Fruit fly (Drosophila melanogaster) whole organism, embryonic: ENCODE measurements around the gene CG42240.

ENCODE experiments used
- Adf1 ChIP-seq: fragments of 200-800 bp; sonication (Bioruptor generic); IDR thresholded peaks from 2 replicates; pipeline ENCODE4 v1.3.6; 2022; ENCODE audit warnings: missing biosample characterization, missing genetic modification characterization
- Antp ChIP-seq: fragments of 200-800 bp; sonication (Bioruptor generic); optimal IDR thresholded peaks from 3 replicates; lab custom pipeline; 2016; ENCODE audit warnings: missing biosample characterization, missing genetic modification characterization
- Atf-2 ChIP-seq: fragments of 200-800 bp; sonication (Bioruptor generic); optimal IDR thresholded peaks from 2 replicates; lab custom pipeline; 2016; ENCODE audit warnings: missing biosample characterization, missing genetic modification characterization
- B-H1 ChIP-seq: fragments of 200-800 bp; sonication (Bioruptor generic); IDR thresholded peaks from 3 replicates; pipeline ENCODE4 v1.3.6; 2022; ENCODE audit warnings: missing biosample characterization, missing genetic modification characterization
- Bgb ChIP-seq: fragments of 200-800 bp; sonication (Bioruptor generic); IDR thresholded peaks from 2 replicates; pipeline ENCODE4 v1.3.6; 2022; ENCODE audit warnings: missing biosample characterization, missing genetic modification characterization; ENCODE audit not compliant: partially characterized antibody
- Bteb2 ChIP-seq: fragments of 200-800 bp; sonication (Bioruptor generic); optimal IDR thresholded peaks from 2 replicates; lab custom pipeline; 2016; ENCODE audit warnings: missing biosample characterization, missing genetic modification characterization
- CG11504 ChIP-seq: fragments of 200-800 bp; sonication (Bioruptor generic); optimal IDR thresholded peaks from 3 replicates; lab custom pipeline; 2019; ENCODE audit warnings: missing biosample characterization, mild to moderate bottlenecking, missing genetic modification characterization, moderate library complexity
- CG11560 ChIP-seq: fragments of 200-800 bp; sonication (Bioruptor generic); IDR thresholded peaks from 3 replicates; pipeline ENCODE4 v1.3.6; 2022; ENCODE audit warnings: missing biosample characterization, missing genetic modification characterization
- CG12071 ChIP-seq: fragments of 200-800 bp; sonication (Bioruptor generic); optimal IDR thresholded peaks from 3 replicates; lab custom pipeline; 2018; ENCODE audit warnings: missing biosample characterization, mild to moderate bottlenecking, missing genetic modification characterization
- CG12104 ChIP-seq: fragments of 200-800 bp; sonication (Bioruptor generic); optimal IDR thresholded peaks from 3 replicates; lab custom pipeline; 2016; ENCODE audit warnings: missing biosample characterization, missing genetic modification characterization
- CG15514 ChIP-seq: fragments of 200-800 bp; sonication (Bioruptor generic); optimal IDR thresholded peaks from 3 replicates; lab custom pipeline; 2017; ENCODE audit warnings: missing biosample characterization, missing genetic modification characterization, mild to moderate bottlenecking, moderate library complexity, missing genetic modification reagents
- CG16779 ChIP-seq: fragments of 200-800 bp; sonication (Bioruptor generic); IDR thresholded peaks from 2 replicates; pipeline ENCODE4 v1.3.6; 2022; ENCODE audit warnings: missing biosample characterization, missing genetic modification characterization
- CG17568 ChIP-seq: fragments of 200-800 bp; sonication (Bioruptor generic); optimal IDR thresholded peaks from 2 replicates; lab custom pipeline; 2018; ENCODE audit warnings: missing biosample characterization, mild to moderate bottlenecking, missing genetic modification characterization, moderate library complexity
- CG18262 ChIP-seq: fragments of 200-800 bp; optimal IDR thresholded peaks from 3 replicates; lab custom pipeline; 2019; ENCODE audit warnings: missing biosample characterization, mild to moderate bottlenecking, missing genetic modification characterization, moderate library complexity
- CG2678 ChIP-seq: fragments of 200-800 bp; sonication (Bioruptor generic); optimal IDR thresholded peaks from 3 replicates; lab custom pipeline; 2019; ENCODE audit warnings: missing biosample characterization, mild to moderate bottlenecking, missing genetic modification characterization, moderate library complexity
- CG3163 ChIP-seq: fragments of 200-800 bp; sonication (Bioruptor generic); optimal IDR thresholded peaks from 3 replicates; lab custom pipeline; 2016; ENCODE audit warnings: missing biosample characterization, missing genetic modification characterization
- CG33213 ChIP-seq: fragments of 200-800 bp; sonication (Bioruptor generic); optimal IDR thresholded peaks from 3 replicates; lab custom pipeline; 2016; ENCODE audit warnings: missing biosample characterization, missing genetic modification characterization
- CG34376 ChIP-seq: fragments of 200-800 bp; sonication (Bioruptor generic); optimal IDR thresholded peaks from 2 replicates; lab custom pipeline; 2018; ENCODE audit warnings: missing biosample characterization, mild to moderate bottlenecking, missing genetic modification characterization
- CG5180 ChIP-seq: fragments of 200-800 bp; sonication (Bioruptor generic); optimal IDR thresholded peaks from 3 replicates; lab custom pipeline; 2017; ENCODE audit warnings: missing biosample characterization, missing genetic modification characterization, mild to moderate bottlenecking, moderate library complexity, missing genetic modification reagents
- CG6689 ChIP-seq: fragments of 200-800 bp; sonication (Bioruptor generic); IDR thresholded peaks from 2 replicates; pipeline ENCODE4 v1.3.6; 2022; ENCODE audit warnings: missing biosample characterization, missing genetic modification characterization
- CG6765 ChIP-seq: fragments of 200-800 bp; sonication (Bioruptor generic); optimal IDR thresholded peaks from 3 replicates; lab custom pipeline; 2017; ENCODE audit warnings: missing biosample characterization, mild to moderate bottlenecking, missing genetic modification characterization
- CG7839 ChIP-seq: fragments of 200-800 bp; sonication (Bioruptor generic); optimal IDR thresholded peaks from 3 replicates; lab custom pipeline; 2018; ENCODE audit warnings: missing biosample characterization, mild to moderate bottlenecking, missing genetic modification characterization, moderate library complexity
- CG8290 ChIP-seq, 3 experiments: fragments of 200-800 bp; sonication (Bioruptor generic); optimal IDR thresholded peaks; 2 replicates each; lab custom pipeline; 2016 to 2019; ENCODE audit warnings: missing biosample characterization in 3 of 3, missing genetic modification characterization in 3 of 3, mild to moderate bottlenecking in 2 of 3, moderate library complexity in 1 of 3
- ERR ChIP-seq: fragments of 200-800 bp; sonication (Bioruptor generic); optimal IDR thresholded peaks from 2 replicates; lab custom pipeline; 2016; ENCODE audit warnings: missing biosample characterization, missing genetic modification characterization
- H15 ChIP-seq: fragments of 200-800 bp; sonication (Bioruptor generic); IDR thresholded peaks from 3 replicates; pipeline ENCODE4 v1.3.6; 2022; ENCODE audit warnings: missing biosample characterization, missing genetic modification characterization
- HLH54F ChIP-seq: fragments of 200-800 bp; sonication (Bioruptor generic); optimal IDR thresholded peaks from 3 replicates; lab custom pipeline; 2016; ENCODE audit warnings: missing biosample characterization, missing genetic modification characterization
- MBD-R2 ChIP-seq: fragments of 200-800 bp; sonication (Bioruptor generic); IDR thresholded peaks from 2 replicates; pipeline ENCODE4 v1.3.6; 2022; ENCODE audit warnings: missing biosample characterization, missing genetic modification characterization
- Mad ChIP-seq: fragments of 200-800 bp; sonication (Bioruptor generic); optimal IDR thresholded peaks from 2 replicates; lab custom pipeline; 2016; ENCODE audit warnings: missing biosample characterization, missing genetic modification characterization
- NC2β ChIP-seq: fragments of 200-800 bp; sonication (Bioruptor generic); optimal IDR thresholded peaks from 2 replicates; lab custom pipeline; 2016; ENCODE audit warnings: missing biosample characterization, missing genetic modification characterization
- NFAT ChIP-seq: fragments of 200-800 bp; sonication (Bioruptor generic); IDR thresholded peaks from 2 replicates; pipeline ENCODE4 v1.3.6; 2022; ENCODE audit warnings: missing biosample characterization, missing genetic modification characterization
- Ssrp ChIP-seq: fragments of 200-800 bp; sonication (Bioruptor generic); optimal IDR thresholded peaks from 2 replicates; lab custom pipeline; 2018; ENCODE audit warnings: missing biosample characterization, mild to moderate bottlenecking, missing genetic modification characterization, moderate library complexity
- Tbp ChIP-seq: fragments of >200 bp; optimal IDR thresholded peaks from 2 replicates; lab custom pipeline; 2018; ENCODE audit warnings: missing biosample characterization, missing genetic modification characterization
- az2 ChIP-seq: fragments of 200-800 bp; sonication (Bioruptor generic); optimal IDR thresholded peaks from 3 replicates; lab custom pipeline; 2016; ENCODE audit warnings: missing biosample characterization, missing genetic modification characterization
- br ChIP-seq: fragments of >200 bp; optimal IDR thresholded peaks from 2 replicates; lab custom pipeline; 2017
- btn ChIP-seq: fragments of 200-800 bp; sonication (Bioruptor generic); optimal IDR thresholded peaks from 2 replicates; lab custom pipeline; 2016; ENCODE audit warnings: missing biosample characterization, missing genetic modification characterization
- cg ChIP-seq: fragments of 200-800 bp; sonication (Bioruptor generic); optimal IDR thresholded peaks from 3 replicates; lab custom pipeline; 2019; ENCODE audit warnings: missing biosample characterization, mild to moderate bottlenecking, missing genetic modification characterization, moderate library complexity
- esg ChIP-seq: fragments of 200-800 bp; sonication (Bioruptor generic); conservative IDR thresholded peaks from 2 replicates; pipeline ENCODE4 v1.3.6; 2022; ENCODE audit warnings: missing biosample characterization, missing genetic modification characterization
- gcm ChIP-seq: fragments of 200-800 bp; sonication (Bioruptor generic); optimal IDR thresholded peaks from 2 replicates; lab custom pipeline; 2019; ENCODE audit warnings: missing biosample characterization, mild to moderate bottlenecking, missing genetic modification characterization, moderate library complexity
- her ChIP-seq: fragments of 200-800 bp; sonication (Bioruptor generic); optimal IDR thresholded peaks from 2 replicates; lab custom pipeline; 2016; ENCODE audit warnings: missing biosample characterization, missing genetic modification characterization
- inv ChIP-seq: fragments of 200-800 bp; sonication (Bioruptor generic); IDR thresholded peaks from 2 replicates; pipeline ENCODE4 v1.3.6; 2022; ENCODE audit warnings: missing biosample characterization, missing genetic modification characterization; ENCODE audit not compliant: partially characterized antibody
- jing ChIP-seq: fragments of 200-800 bp; sonication (Bioruptor generic); optimal IDR thresholded peaks from 2 replicates; lab custom pipeline; 2018; ENCODE audit warnings: missing biosample characterization, mild to moderate bottlenecking, missing genetic modification characterization
- kay ChIP-seq: fragments of 200-800 bp; sonication (Bioruptor generic); optimal IDR thresholded peaks from 2 replicates; lab custom pipeline; 2016; ENCODE audit warnings: missing biosample characterization, missing genetic modification characterization
- pb ChIP-seq: fragments of 200-800 bp; sonication (Bioruptor generic); optimal IDR thresholded peaks from 3 replicates; lab custom pipeline; 2016; ENCODE audit warnings: missing biosample characterization, missing genetic modification characterization
- peb ChIP-seq: fragments of 200-800 bp; sonication (Bioruptor generic); IDR thresholded peaks from 2 replicates; pipeline ENCODE4 v1.3.6; 2022; ENCODE audit warnings: missing biosample characterization, missing genetic modification characterization
- pita ChIP-seq: fragments of 200-800 bp; sonication (Bioruptor generic); optimal IDR thresholded peaks from 2 replicates; lab custom pipeline; 2017; ENCODE audit warnings: missing biosample characterization, mild to moderate bottlenecking, missing genetic modification characterization
- sima ChIP-seq: fragments of 200-800 bp; sonication (Bioruptor generic); optimal IDR thresholded peaks from 2 replicates; lab custom pipeline; 2016; ENCODE audit warnings: missing biosample characterization, missing genetic modification characterization
- ssp ChIP-seq: fragments of 200-800 bp; sonication (Bioruptor generic); IDR thresholded peaks from 2 replicates; pipeline ENCODE4 v1.3.6; 2022; ENCODE audit warnings: missing biosample characterization, missing genetic modification characterization
- tup ChIP-seq: fragments of 200-800 bp; sonication (Bioruptor generic); optimal IDR thresholded peaks from 2 replicates; lab custom pipeline; 2016; ENCODE audit warnings: missing biosample characterization, mild to moderate bottlenecking, missing genetic modification characterization, moderate library complexity
- wor ChIP-seq: fragments of 200-800 bp; sonication (Bioruptor generic); IDR thresholded peaks from 2 replicates; pipeline ENCODE4 v1.3.6; 2022; ENCODE audit warnings: missing biosample characterization, missing genetic modification characterization
- z ChIP-seq: fragments of 200-800 bp; sonication (Bioruptor generic); IDR thresholded peaks from 3 replicates; pipeline ENCODE4 v1.3.6; 2022; ENCODE audit warnings: missing biosample characterization, missing genetic modification characterization
- zfh1 ChIP-seq: fragments of 200-800 bp; sonication (Bioruptor generic); IDR thresholded peaks from 3 replicates; pipeline ENCODE4 v1.3.6; 2022; ENCODE audit warnings: missing biosample characterization, missing genetic modification characterization

Gene CG42240

dm6 chrX:6316858-6317474 lies 13.7 kb upstream of the CG42240 start (continued):
- TF ChIP-seq CG7839 (tag; lab: Kevin White, UChicago): peak; percentile 76
- peak; percentile 21 for TF ChIP-seq her (GFP tag; lab: Kevin White, UChicago)
- TF ChIP-seq inv: no peak
- TF ChIP-seq CG33213 (GFP tag; lab: Kevin White, UChicago): no peak
- no peak for TF ChIP-seq Bgb (GFP tag; lab: Robert Waterston, UW)
- peak; percentile 40 for TF ChIP-seq HLH54F (GFP tag; lab: Kevin White, UChicago)
- TF ChIP-seq B-H1 (GFP tag; lab: Robert Waterston, UW): peak; percentile 58
- TF ChIP-seq CG6689 (GFP tag; lab: Robert Waterston, UW): peak; percentile 59
- peak; percentile 81 for TF ChIP-seq CG2678 (tag; lab: Kevin White, UChicago)
- peak; percentile 23 for TF ChIP-seq CG5180 (GFP tag; lab: Kevin White, UChicago)
- no peak for TF ChIP-seq jing (GFP tag; lab: Kevin White, UChicago)
- no peak for TF ChIP-seq peb
- no peak for TF ChIP-seq br
- TF ChIP-seq CG12071 (GFP tag; lab: Kevin White, UChicago): peak; percentile 44
- no peak for TF ChIP-seq Tbp (GFP tag; lab: Kevin White, UChicago)
- peak; percentile 73 for TF ChIP-seq CG11504 (tag; lab: Kevin White, UChicago)
- peak; percentile 61; the same call in 2 of the 3 replicates for TF ChIP-seq H15 (GFP tag; lab: Robert Waterston, UW)
- TF ChIP-seq CG6765 (GFP tag; lab: Kevin White, UChicago): peak; percentile 66
- TF ChIP-seq CG12104 (GFP tag; lab: Kevin White, UChicago): peak; percentile 24
- TF ChIP-seq Antp (GFP tag; lab: Kevin White, UChicago): peak; percentile 5
- TF ChIP-seq NC2β (GFP tag; lab: Kevin White, UChicago): no peak
- no peak for TF ChIP-seq sima
- TF ChIP-seq az2 (GFP tag; lab: Kevin White, UChicago): peak; percentile 40
- peak; percentile 35 for TF ChIP-seq CG18262 (tag; lab: Kevin White, UChicago)
- TF ChIP-seq pita: no peak
- TF ChIP-seq CG34376: peak; percentile 51
- TF ChIP-seq ERR: no peak
- TF ChIP-seq CG16779 (GFP tag; lab: Robert Waterston, UW): no peak
- TF ChIP-seq z (GFP tag; lab: Robert Waterston, UW): no peak
- peak; percentile 41; the same call in 1 of the 2 replicates for TF ChIP-seq ssp
- TF ChIP-seq tup (GFP tag; lab: Kevin White, UChicago): no peak
- peak; percentile 66; the same call in 1 of the 2 replicates for TF ChIP-seq NFAT
- peak; percentile 62 for TF ChIP-seq esg (GFP tag; lab: Robert Waterston, UW)
- peak; percentile 35 for TF ChIP-seq pb (GFP tag; lab: Kevin White, UChicago)
- no peak for TF ChIP-seq Ssrp
- no peak for TF ChIP-seq Bteb2 (GFP tag; lab: Kevin White, UChicago)
- peak; percentile 64; the same call in 2 of the 3 replicates for TF ChIP-seq zfh1 (GFP tag; lab: Robert Waterston, UW)
- no peak for TF ChIP-seq cg (GFP tag; lab: Kevin White, UChicago)
- no peak for TF ChIP-seq btn (GFP tag; lab: Kevin White, UChicago)
- TF ChIP-seq CG15514: peak; percentile 55
- TF ChIP-seq CG17568 (GFP tag; lab: Kevin White, UChicago): no peak
- peak; percentile 40; the same call in 1 of the 2 replicates for TF ChIP-seq MBD-R2 (GFP tag; lab: Robert Waterston, UW)
- no peak for TF ChIP-seq gcm (GFP tag; lab: Kevin White, UChicago)
- no peak for TF ChIP-seq Mad (GFP tag; lab: Kevin White, UChicago)
- TF ChIP-seq Atf-2 (GFP tag; lab: Kevin White, UChicago): no peak
- TF ChIP-seq wor (GFP tag; lab: Robert Waterston, UW): peak; percentile 45
- TF ChIP-seq CG3163 (GFP tag; lab: Kevin White, UChicago): peak; percentile 7
- no peak for TF ChIP-seq kay (GFP tag; lab: Kevin White, UChicago)
- no peak for TF ChIP-seq CG8290 (GFP tag; optimal IDR thresholded peaks at IDR 0.05; lab: Kevin White, UChicago)
- peak in 1 of 2 experiments; percentile 83 for TF ChIP-seq CG8290 (tag; optimal IDR thresholded peaks at IDR 0.05; lab: Kevin White, UChicago)
- 0 out of 3 replicates have a peak, but pooled peaks have one; percentile 31 for TF ChIP-seq CG11560 (tag; lab: Robert Waterston, UW)
- peak; percentile 18; the same call in 1 of the 2 replicates for TF ChIP-seq Adf1 (GFP tag; lab: Robert Waterston, UW)
